Worm (Caenorhabditis elegans) whole organism, young adult: ENCODE results near the gene F16H6.10.

Experiments
- B0336.3 ChIP-seq: fragments of 200-800 bp; sonication (Bioruptor generic); IDR thresholded peaks from 2 replicates; pipeline ENCODE4 v1.3.6; 2022; ENCODE audit warnings: missing genetic modification characterization, missing compliant biosample characterization
- C17E4.6 ChIP-seq: fragments of 200-800 bp; sonication (Bioruptor generic); IDR thresholded peaks from 2 replicates; pipeline ENCODE4 v1.3.6; 2022; ENCODE audit warnings: missing genetic modification reagents, missing genetic modification characterization, missing compliant biosample characterization
- F22D6.2 ChIP-seq: sonication (generic microtip); optimal IDR thresholded peaks from 2 replicates; lab custom pipeline; 2016; ENCODE audit warnings: mild to moderate bottlenecking, missing genetic modification characterization, missing compliant biosample characterization
- F23B12.7 ChIP-seq: sonication (generic microtip); optimal IDR thresholded peaks from 2 replicates; lab custom pipeline; 2017; ENCODE audit warnings: missing genetic modification characterization, mild to moderate bottlenecking, missing compliant biosample characterization, antibody characterized with exemption, moderate library complexity; ENCODE audit not compliant: insufficient read depth
- F33H1.4 ChIP-seq: fragments of 200-800 bp; sonication (Bioruptor generic); IDR thresholded peaks from 2 replicates; pipeline ENCODE4 v1.3.6; 2022; ENCODE audit warnings: missing genetic modification reagents, missing genetic modification characterization, missing compliant biosample characterization
- F37B4.10 ChIP-seq: fragments of 200-800 bp; sonication (Bioruptor generic); IDR thresholded peaks from 2 replicates; pipeline ENCODE4 v1.3.6; 2022; ENCODE audit warnings: missing genetic modification characterization, missing compliant biosample characterization
- F52B5.7 ChIP-seq: sonication (generic microtip); optimal IDR thresholded peaks from 2 replicates; lab custom pipeline; 2016; ENCODE audit warnings: mild to moderate bottlenecking, missing genetic modification characterization, missing compliant biosample characterization
- F55B11.4 ChIP-seq: sonication (generic microtip); optimal IDR thresholded peaks from 2 replicates; lab custom pipeline; 2016; ENCODE audit warnings: missing compliant biosample characterization, missing genetic modification characterization, borderline replicate concordance; ENCODE audit not compliant: insufficient read depth
- F57A8.1 ChIP-seq: fragments of 200-800 bp; sonication (Bioruptor generic); optimal IDR thresholded peaks from 2 replicates; lab custom pipeline; 2018; ENCODE audit warnings: mild to moderate bottlenecking, missing genetic modification characterization, moderate library complexity, missing compliant biosample characterization
- Y53F4B.3 ChIP-seq: fragments of 200-800 bp; sonication (Bioruptor generic); IDR thresholded peaks from 2 replicates; pipeline ENCODE4 v1.3.6; 2022; ENCODE audit warnings: missing genetic modification reagents, missing genetic modification characterization, missing compliant biosample characterization
- Y95B8A.8 ChIP-seq: fragments of 200-800 bp; sonication (Bioruptor generic); IDR thresholded peaks from 2 replicates; pipeline ENCODE4 v1.3.6; 2022; ENCODE audit warnings: missing genetic modification reagents, missing genetic modification characterization, missing compliant biosample characterization
- bed-1 ChIP-seq: fragments of 200-800 bp; sonication (Bioruptor generic); IDR thresholded peaks from 2 replicates; pipeline ENCODE4 v1.3.6; 2022; ENCODE audit warnings: missing genetic modification reagents, missing genetic modification characterization, missing compliant biosample characterization
- cebp-1 ChIP-seq, 2 experiments: fragments of 200-800 bp in 1 of 2; sonication (Bioruptor generic) in 1 of 2; sonication (generic microtip) in 1 of 2; IDR thresholded peaks in 1 of 2; optimal IDR thresholded peaks in 1 of 2; 2 replicates each; pipeline versions ENCODE4 v1.3.6 to Lab custom; 2017 to 2022; ENCODE audit warnings: missing compliant biosample characterization in 2 of 2, missing genetic modification characterization in 2 of 2, mild to moderate bottlenecking in 1 of 2, missing genetic modification reagents in 1 of 2, moderate library complexity in 1 of 2
- ceh-79 ChIP-seq: sonication (generic microtip); optimal IDR thresholded peaks from 2 replicates; lab custom pipeline; 2017; ENCODE audit warnings: mild to moderate bottlenecking, missing genetic modification characterization, missing compliant biosample characterization
- ceh-91 ChIP-seq: fragments of 200-800 bp; sonication (Bioruptor generic); IDR thresholded peaks from 2 replicates; pipeline ENCODE4 v1.3.6; 2022; ENCODE audit warnings: missing genetic modification reagents, missing genetic modification characterization, missing compliant biosample characterization
- dox-1 ChIP-seq: fragments of 200-800 bp; sonication (Bioruptor generic); IDR thresholded peaks from 2 replicates; pipeline ENCODE4 v1.3.6; 2022; ENCODE audit warnings: missing genetic modification reagents, missing genetic modification characterization, missing compliant biosample characterization
- egl-18 ChIP-seq: fragments of 200-800 bp; sonication (Bioruptor generic); IDR thresholded peaks from 2 replicates; pipeline ENCODE4 v1.3.6; 2022; ENCODE audit warnings: missing genetic modification reagents, missing genetic modification characterization, missing compliant biosample characterization
- gei-17 ChIP-seq: fragments of 200-800 bp; sonication (Bioruptor generic); optimal IDR thresholded peaks from 2 replicates; lab custom pipeline; 2018; ENCODE audit warnings: mild to moderate bottlenecking, missing genetic modification characterization, missing compliant biosample characterization
- hsf-1 ChIP-seq: fragments of 200-800 bp; sonication (Bioruptor generic); IDR thresholded peaks from 2 replicates; pipeline ENCODE4 v1.3.6; 2022; ENCODE audit warnings: missing genetic modification reagents, missing genetic modification characterization, missing compliant biosample characterization
- madf-3 ChIP-seq: fragments of 200-800 bp; sonication (Bioruptor generic); IDR thresholded peaks from 2 replicates; pipeline ENCODE4 v1.3.6; 2022; ENCODE audit warnings: missing genetic modification reagents, missing genetic modification characterization, missing compliant biosample characterization
- mel-28 ChIP-seq: sonication (generic microtip); optimal IDR thresholded peaks from 2 replicates; lab custom pipeline; 2016; ENCODE audit warnings: borderline replicate concordance, mild to moderate bottlenecking, missing genetic modification characterization, missing compliant biosample characterization
- mes-4 ChIP-seq: sonication (generic microtip); optimal IDR thresholded peaks from 2 replicates; lab custom pipeline; 2016; ENCODE audit warnings: missing genotype, missing genetic modification characterization, missing compliant biosample characterization
- mxl-1 ChIP-seq: sonication (generic microtip); optimal IDR thresholded peaks from 2 replicates; lab custom pipeline; 2016; ENCODE audit warnings: missing genetic modification characterization, missing compliant biosample characterization
- nfyb-1 ChIP-seq: fragments of 200-800 bp; sonication (Bioruptor generic); IDR thresholded peaks from 2 replicates; pipeline ENCODE4 v1.3.6; 2022; ENCODE audit warnings: missing genetic modification reagents, missing genetic modification characterization, missing compliant biosample characterization
- nhr-120 ChIP-seq: fragments of 200-800 bp; sonication (Bioruptor generic); IDR thresholded peaks from 2 replicates; pipeline ENCODE4 v1.3.6; 2022; ENCODE audit warnings: missing genetic modification characterization, missing compliant biosample characterization
- nhr-80 ChIP-seq: sonication (generic microtip); optimal IDR thresholded peaks from 2 replicates; lab custom pipeline; 2016; ENCODE audit warnings: missing genetic modification characterization, missing compliant biosample characterization
- pbrm-1 ChIP-seq: fragments of 200-800 bp; sonication (Bioruptor generic); IDR thresholded peaks from 2 replicates; pipeline ENCODE4 v1.3.6; 2022; ENCODE audit warnings: missing genetic modification reagents, missing genetic modification characterization, missing compliant biosample characterization
- sea-2 ChIP-seq: fragments of 200-800 bp; sonication (Bioruptor generic); IDR thresholded peaks from 2 replicates; pipeline ENCODE4 v1.3.6; 2022; ENCODE audit warnings: missing genetic modification characterization, missing compliant biosample characterization
- tbp1 ChIP-seq: fragments of 200-800 bp; sonication (Bioruptor generic); optimal IDR thresholded peaks from 2 replicates; lab custom pipeline; 2018; ENCODE audit warnings: mild to moderate bottlenecking, missing genetic modification characterization, missing compliant biosample characterization
- ztf-6 ChIP-seq: fragments of 200-800 bp; sonication (Bioruptor generic); IDR thresholded peaks from 2 replicates; pipeline ENCODE4 v1.3.6; 2022; ENCODE audit warnings: missing genetic modification reagents, missing genetic modification characterization, missing compliant biosample characterization

F16H6.10 gene

DNA sequence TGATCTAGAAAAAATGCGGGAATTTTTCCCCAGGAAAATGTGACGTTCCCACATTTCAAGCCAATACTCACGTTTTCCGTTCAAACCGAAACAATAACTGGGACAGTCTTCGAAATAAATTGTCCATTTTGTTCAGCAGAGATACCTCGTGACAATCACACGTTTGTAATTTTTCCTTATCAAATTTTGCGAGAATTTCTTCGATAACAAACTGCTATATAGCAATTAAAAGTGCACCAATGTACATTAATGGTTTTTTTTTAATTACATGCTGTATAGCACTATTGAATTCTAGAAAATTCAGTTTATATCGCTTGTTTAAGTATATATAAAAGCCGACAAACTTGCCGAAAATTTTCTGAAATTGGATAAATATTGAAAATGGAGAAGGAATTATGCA lies 42.0 kb upstream of the F16H6.10 start, which contains the start of gene R10E8.6:
R10E8.6 (minus strand) TSS at position 154 of the 400 bp plus-strand sequence.
- TF ChIP-seq nhr-80 (tag; lab: Kevin White, UChicago), result peak; percentile 48
- TF ChIP-seq mes-4 (tag; lab: Kevin White, UChicago), result no peak
- TF ChIP-seq F52B5.7 (tag; lab: Kevin White, UChicago), result no peak
- no peak for TF ChIP-seq F22D6.2 (tag; lab: Kevin White, UChicago)
- TF ChIP-seq tbp1 (GFP tag; lab: Kevin White, UChicago), result no peak
- no peak for TF ChIP-seq F23B12.7

- TF ChIP-seq hsf-1 (no peak), madf-3 (GFP tag; lab: Robert Waterston, UW) (no peak), mel-28 (tag; lab: Kevin White, UChicago) (no peak), B0336.3 (GFP tag; lab: Robert Waterston, UW) (no peak), C17E4.6 (no peak), egl-18 (GFP tag; lab: Robert Waterston, UW) (no peak), ceh-91 (GFP tag; lab: Robert Waterston, UW) (no peak), ceh-79 (tag; lab: Kevin White, UChicago) (no peak), Y53F4B.3 (GFP tag; lab: Robert Waterston, UW) (no peak), Y95B8A.8 (no peak), cebp-1 (GFP tag; IDR thresholded peaks at IDR 0.05; lab: Robert Waterston, UW) (no peak), cebp-1 (tag; optimal IDR thresholded peaks at IDR 0.05; lab: Kevin White, UChicago) (no peak)
These were observed 41.3 kb upstream of the F16H6.10 start for ce11 chrV:18265514-18265913.

- TF ChIP-seq dox-1 (GFP tag; lab: Robert Waterston, UW) (no peak), mxl-1 (no peak)
These were observed 30.2 kb upstream of the F16H6.10 start, which contains the start of gene R10E8.5 for ce11 chrV:18254483-18254882. Gene R10E8.5, plus strand, starts transcription at chrV:18254783.

- TF ChIP-seq ztf-6 (GFP tag; lab: Robert Waterston, UW) (no peak), nfyb-1 (GFP tag; lab: Robert Waterston, UW) (no peak), ceh-79 (tag; lab: Kevin White, UChicago) (no peak), pbrm-1 (GFP tag; lab: Robert Waterston, UW) (no peak), F57A8.1 (GFP tag; lab: Kevin White, UChicago) (no peak), mel-28 (tag; lab: Kevin White, UChicago) (no peak), nhr-80 (tag; lab: Kevin White, UChicago) (no peak), gei-17 (GFP tag; lab: Kevin White, UChicago) (no peak)
These were observed 29.2 kb upstream of the F16H6.10 start, which contains the start of gene R10E8.2 for ce11 chrV:18253494-18253893. Gene R10E8.2, plus strand, starts transcription at chrV:18253794.

DNA sequence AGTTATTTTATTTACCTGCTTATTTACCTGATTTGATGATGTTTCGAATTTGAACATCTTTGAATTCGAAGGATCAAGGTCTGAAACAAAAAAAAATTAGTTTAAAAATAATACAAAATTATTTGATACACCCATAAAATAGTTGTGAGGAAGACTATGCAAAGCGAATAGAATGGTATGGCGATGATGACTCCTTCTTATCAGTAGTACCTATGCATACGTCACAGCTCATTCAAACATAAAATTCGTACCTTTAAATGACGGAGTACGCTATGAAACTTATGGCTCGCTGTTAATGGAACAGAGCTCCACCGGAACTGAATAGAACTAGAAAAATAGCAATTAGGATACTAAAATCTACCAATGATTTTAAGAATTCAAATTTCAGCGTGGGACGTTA lies 28.0 kb upstream of the F16H6.10 start, which contains the start of gene R10E8.1:
R10E8.1 (minus strand) TSS at position 178 of the 400 bp plus-strand sequence.
- TF ChIP-seq Y95B8A.8 (no peak), nhr-120 (GFP tag; lab: Robert Waterston, UW) (no peak), bed-1 (no peak), F33H1.4 (GFP tag; lab: Robert Waterston, UW) (no peak), tbp1 (GFP tag; lab: Kevin White, UChicago) (no peak), ceh-91 (GFP tag; lab: Robert Waterston, UW) (no peak), F55B11.4 (tag; lab: Kevin White, UChicago) (no peak)

- peak; percentile 31 for TF ChIP-seq nhr-80 (tag; lab: Kevin White, UChicago)
- TF ChIP-seq sea-2, result no peak
- TF ChIP-seq F37B4.10, result no peak
- TF ChIP-seq mxl-1, result no peak
These were observed 21.8 kb upstream of the F16H6.10 start for ce11 chrV:18246077-18246476.
